Worm (Caenorhabditis elegans) whole organism, late embryonic: Measurements from ENCODE around the gene clh-5.

ENCODE experiments used
- C08G9.2 ChIP-seq: sonication (generic microtip); optimal IDR thresholded peaks from 2 replicates; lab custom pipeline; 2016; ENCODE audit warnings: mild to moderate bottlenecking, missing genetic modification characterization, moderate library complexity, missing compliant biosample characterization
- C38D4.7 ChIP-seq: fragments of 200-800 bp; sonication (Bioruptor generic); optimal IDR thresholded peaks from 2 replicates; lab custom pipeline; 2018; ENCODE audit warnings: mild to moderate bottlenecking, missing genetic modification characterization, moderate library complexity, missing compliant biosample characterization
- K09A11.1 ChIP-seq: sonication (generic microtip); optimal IDR thresholded peaks from 2 replicates; lab custom pipeline; 2017; ENCODE audit warnings: antibody characterized with exemption, mild to moderate bottlenecking, missing genetic modification characterization, missing compliant biosample characterization; ENCODE audit not compliant: insufficient read depth
- T23F11.4 ChIP-seq: fragments of 200-800 bp; sonication (Bioruptor generic); optimal IDR thresholded peaks from 2 replicates; lab custom pipeline; 2018; ENCODE audit warnings: mild to moderate bottlenecking, missing genetic modification characterization, missing compliant biosample characterization
- ama-1 ChIP-seq: fragments of 150-350 bp; optimal IDR thresholded peaks from 2 replicates; lab custom pipeline; 2014
- ceh-14 ChIP-seq: sonication (generic microtip); optimal IDR thresholded peaks from 2 replicates; lab custom pipeline; 2016; ENCODE audit warnings: missing genotype, missing genetic modification characterization, missing compliant biosample characterization
- ceh-18 ChIP-seq: sonication (generic microtip); optimal IDR thresholded peaks from 2 replicates; lab custom pipeline; 2016; ENCODE audit warnings: missing genetic modification characterization, missing compliant biosample characterization
- ceh-19 ChIP-seq: fragments of 200-800 bp; sonication (Bioruptor generic); optimal IDR thresholded peaks from 2 replicates; lab custom pipeline; 2018; ENCODE audit warnings: mild to moderate bottlenecking, missing genetic modification characterization, missing compliant biosample characterization
- ceh-22 ChIP-seq: sonication (generic microtip); optimal IDR thresholded peaks from 2 replicates; lab custom pipeline; 2017; ENCODE audit warnings: missing biosample characterization, missing genetic modification characterization
- ceh-24 ChIP-seq: sonication (generic microtip); optimal IDR thresholded peaks from 2 replicates; lab custom pipeline; 2016; ENCODE audit warnings: mild to moderate bottlenecking, missing genetic modification characterization, missing compliant biosample characterization
- ceh-30 ChIP-seq: fragments of 150-350 bp; optimal IDR thresholded peaks from 2 replicates; lab custom pipeline; 2014; ENCODE audit warnings: missing biosample characterization, missing genetic modification characterization
- ceh-31 ChIP-seq: sonication (generic microtip); optimal IDR thresholded peaks from 2 replicates; lab custom pipeline; 2016; ENCODE audit warnings: missing genetic modification characterization, missing compliant biosample characterization
- ceh-34 ChIP-seq: sonication (generic microtip); optimal IDR thresholded peaks from 2 replicates; lab custom pipeline; 2016; ENCODE audit warnings: mild to moderate bottlenecking, missing genetic modification characterization, missing compliant biosample characterization
- ceh-45 ChIP-seq: fragments of 200-800 bp; sonication (Bioruptor generic); IDR thresholded peaks from 2 replicates; pipeline ENCODE4 v1.3.6; 2022; ENCODE audit warnings: missing genetic modification reagents, missing genetic modification characterization, missing compliant biosample characterization
- ceh-48 ChIP-seq: sonication (generic microtip); optimal IDR thresholded peaks from 2 replicates; lab custom pipeline; 2016; ENCODE audit warnings: missing genetic modification characterization, inconsistent platforms, missing compliant biosample characterization
- ceh-6 ChIP-seq: fragments of 200-800 bp; sonication (Bioruptor generic); optimal IDR thresholded peaks from 2 replicates; lab custom pipeline; 2018; ENCODE audit warnings: mild to moderate bottlenecking, missing genetic modification characterization, missing compliant biosample characterization
- ceh-9 ChIP-seq: sonication (generic microtip); optimal IDR thresholded peaks from 2 replicates; lab custom pipeline; 2016; ENCODE audit warnings: mild to moderate bottlenecking, missing genetic modification characterization, inconsistent platforms, missing compliant biosample characterization
- che-1 ChIP-seq: sonication (generic microtip); optimal IDR thresholded peaks from 2 replicates; lab custom pipeline; 2016; ENCODE audit warnings: mild to moderate bottlenecking, missing genetic modification characterization, missing compliant biosample characterization
- dmd-4 ChIP-seq: sonication (generic microtip); optimal IDR thresholded peaks from 2 replicates; lab custom pipeline; 2016; ENCODE audit warnings: borderline replicate concordance, missing genetic modification characterization, missing compliant biosample characterization
- dve-1 ChIP-seq: sonication (generic microtip); optimal IDR thresholded peaks from 2 replicates; lab custom pipeline; 2017; ENCODE audit warnings: antibody characterized with exemption, mild to moderate bottlenecking, missing genetic modification characterization, missing compliant biosample characterization
- elt-2 ChIP-seq: sonication (generic microtip); optimal IDR thresholded peaks from 2 replicates; lab custom pipeline; 2016; ENCODE audit warnings: missing genetic modification reagents, missing genetic modification characterization, missing compliant biosample characterization
- hlh-13 ChIP-seq: fragments of 200-800 bp; sonication (Bioruptor generic); optimal IDR thresholded peaks from 2 replicates; lab custom pipeline; 2018; ENCODE audit warnings: mild to moderate bottlenecking, missing genetic modification characterization, missing compliant biosample characterization
- hlh-30 ChIP-seq: sonication (generic microtip); optimal IDR thresholded peaks from 2 replicates; lab custom pipeline; 2017; ENCODE audit warnings: antibody characterized with exemption, missing genetic modification characterization, missing compliant biosample characterization; ENCODE audit not compliant: insufficient read depth
- hlh-6 ChIP-seq: sonication (generic microtip); optimal IDR thresholded peaks from 2 replicates; lab custom pipeline; 2016; ENCODE audit warnings: missing genotype, missing genetic modification characterization, missing compliant biosample characterization
- nfya-1 ChIP-seq: sonication (generic microtip); optimal IDR thresholded peaks from 2 replicates; lab custom pipeline; 2017; ENCODE audit warnings: missing genetic modification characterization, mild to moderate bottlenecking, missing compliant biosample characterization, antibody characterized with exemption, moderate library complexity
- nhr-232 ChIP-seq: sonication (generic microtip); optimal IDR thresholded peaks from 2 replicates; lab custom pipeline; 2016; ENCODE audit warnings: missing genetic modification characterization, missing compliant biosample characterization
- npax-4 ChIP-seq: sonication (generic microtip); optimal IDR thresholded peaks from 2 replicates; lab custom pipeline; 2016; ENCODE audit warnings: missing genetic modification characterization, missing compliant biosample characterization
- odd-2 ChIP-seq: sonication (generic microtip); optimal IDR thresholded peaks from 2 replicates; lab custom pipeline; 2017; ENCODE audit warnings: antibody characterized with exemption, mild to moderate bottlenecking, missing genetic modification characterization, missing compliant biosample characterization
- pax-1 ChIP-seq: fragments of 150-350 bp; optimal IDR thresholded peaks from 2 replicates; lab custom pipeline; 2014; ENCODE audit warnings: missing biosample characterization, missing genetic modification characterization
- pha-2 ChIP-seq: sonication (generic microtip); optimal IDR thresholded peaks from 2 replicates; lab custom pipeline; 2017; ENCODE audit warnings: mild to moderate bottlenecking, missing genetic modification characterization, missing compliant biosample characterization
- pha-4 ChIP-seq: fragments of 150-350 bp; optimal IDR thresholded peaks from 2 replicates; lab custom pipeline; 2018; ENCODE audit warnings: missing biosample characterization, missing genetic modification reagents, missing genetic modification characterization
- ref-2 ChIP-seq: sonication (generic microtip); optimal IDR thresholded peaks from 2 replicates; lab custom pipeline; 2016; ENCODE audit warnings: missing genetic modification characterization, missing compliant biosample characterization
- rnt-1 ChIP-seq: sonication (generic microtip); optimal IDR thresholded peaks from 2 replicates; lab custom pipeline; 2016; ENCODE audit warnings: missing genetic modification characterization, missing compliant biosample characterization
- sdc-2 ChIP-seq: sonication (generic microtip); optimal IDR thresholded peaks from 2 replicates; lab custom pipeline; 2016; ENCODE audit warnings: missing genotype, missing genetic modification characterization, missing compliant biosample characterization
- sox-4 ChIP-seq: sonication (generic microtip); optimal IDR thresholded peaks from 2 replicates; lab custom pipeline; 2017; ENCODE audit warnings: mild to moderate bottlenecking, missing genetic modification characterization, inconsistent platforms, missing compliant biosample characterization
- tbx-2 ChIP-seq: sonication (generic microtip); optimal IDR thresholded peaks from 2 replicates; lab custom pipeline; 2016; ENCODE audit warnings: missing genetic modification characterization, missing compliant biosample characterization
- unc-3 ChIP-seq, 2 experiments: fragments of 200-800 bp in 1 of 2; sonication (Bioruptor generic) in 1 of 2; sonication (generic microtip) in 1 of 2; conservative IDR thresholded peaks in 1 of 2; optimal IDR thresholded peaks in 1 of 2; 2 replicates each; pipeline versions ENCODE4 v1.3.6 to Lab custom; 2016 to 2022; ENCODE audit warnings: missing compliant biosample characterization in 2 of 2, missing genetic modification characterization in 2 of 2, missing genetic modification reagents in 1 of 2
- unc-42 ChIP-seq: sonication (generic microtip); optimal IDR thresholded peaks from 2 replicates; lab custom pipeline; 2016; ENCODE audit warnings: missing genotype, missing genetic modification characterization, missing compliant biosample characterization
- unc-55 ChIP-seq: sonication (generic microtip); optimal IDR thresholded peaks from 2 replicates; lab custom pipeline; 2017; ENCODE audit warnings: missing biosample characterization, missing genetic modification reagents, missing genetic modification characterization
- unc-86 ChIP-seq: sonication (generic microtip); optimal IDR thresholded peaks from 2 replicates; lab custom pipeline; 2016; ENCODE audit warnings: missing genetic modification characterization, missing compliant biosample characterization
- ztf-16 ChIP-seq: sonication (generic microtip); optimal IDR thresholded peaks from 2 replicates; lab custom pipeline; 2017; ENCODE audit warnings: missing genetic modification characterization, missing compliant biosample characterization

Gene clh-5

ce11 chrII:9060332-9060840, 38.0 kb downstream of the clh-5 start (continued):
- TF ChIP-seq pax-1 (tag; lab: Kevin White, UChicago) (no peak), ceh-31 (tag; lab: Kevin White, UChicago) (peak; percentile 95), ceh-22 (tag; lab: Kevin White, UChicago) (no peak), ceh-18 (tag; lab: Kevin White, UChicago) (peak; percentile 98), C38D4.7 (no peak), T23F11.4 (GFP tag; lab: Kevin White, UChicago) (peak; percentile 63), ceh-19 (GFP tag; lab: Kevin White, UChicago) (peak; percentile 91), rnt-1 (tag; lab: Kevin White, UChicago) (peak; percentile 96), ztf-16 (tag; lab: Kevin White, UChicago) (no peak), pha-2 (tag; lab: Kevin White, UChicago) (peak; percentile 76), K09A11.1 (tag; lab: Kevin White, UChicago) (peak; percentile 18), hlh-30 (peak; percentile 44), hlh-6 (tag; lab: Kevin White, UChicago) (peak; percentile 84), hlh-13 (GFP tag; lab: Kevin White, UChicago) (peak; percentile 43), dmd-4 (peak; percentile 62), odd-2 (tag; lab: Kevin White, UChicago) (no peak), ceh-24 (tag; lab: Kevin White, UChicago) (no peak), ceh-45 (GFP tag; lab: Robert Waterston, UW) (no peak), ref-2 (tag; lab: Kevin White, UChicago) (peak; percentile 93), ceh-14 (peak; percentile 85), sdc-2 (tag; lab: Kevin White, UChicago) (peak; percentile 42), pha-4 (tag; lab: Kevin White, UChicago) (no peak), npax-4 (tag; lab: Kevin White, UChicago) (no peak), nfya-1 (tag; lab: Kevin White, UChicago) (peak; percentile 95), nhr-232 (no peak)

- peak; percentile 56 for TF ChIP-seq ama-1 (lab: Kevin White, UChicago)
- TF ChIP-seq ceh-48 (tag; lab: Kevin White, UChicago), result no peak
Measured at ce11 chrII:9059010-9059409, 39.4 kb downstream of the clh-5 start.

ce11 chrII:9057035-9057668, 41.3 kb downstream of the clh-5 start, which contains the start of gene rpl-32:
Gene rpl-32 (minus strand): TSS chrII:9057085.
- peak; percentile 71 for TF ChIP-seq nfya-1 (tag; lab: Kevin White, UChicago)
- TF ChIP-seq ceh-6, result no peak
- peak; percentile 38 for TF ChIP-seq ceh-31 (tag; lab: Kevin White, UChicago)
- TF ChIP-seq pax-1 (tag; lab: Kevin White, UChicago), result peak; percentile 15
- TF ChIP-seq ceh-34 (tag; lab: Kevin White, UChicago), result no peak
- peak; percentile 26 for TF ChIP-seq elt-2 (tag; lab: Kevin White, UChicago)
- TF ChIP-seq dve-1 (tag; lab: Kevin White, UChicago), result peak; percentile 30
- no peak for TF ChIP-seq ceh-14
- peak; percentile 3 for TF ChIP-seq unc-42
- peak; percentile 6 for TF ChIP-seq unc-55 (GFP tag; lab: Kevin White, UChicago)

- no peak for TF ChIP-seq C08G9.2
- no peak for TF ChIP-seq unc-3 (GFP tag; conservative IDR thresholded peaks at IDR 0.05; lab: Robert Waterston, UW)
- TF ChIP-seq unc-3 (tag; optimal IDR thresholded peaks at IDR 0.05; lab: Kevin White, UChicago), result no peak
- no peak for TF ChIP-seq tbx-2 (tag; lab: Kevin White, UChicago)
- no peak for TF ChIP-seq che-1 (tag; lab: Kevin White, UChicago)
- TF ChIP-seq unc-86 (tag; lab: Kevin White, UChicago), result no peak
- TF ChIP-seq unc-55 (GFP tag; lab: Kevin White, UChicago), result no peak
- TF ChIP-seq sox-4, result no peak
- TF ChIP-seq nfya-1 (tag; lab: Kevin White, UChicago), result no peak
- no peak for TF ChIP-seq ceh-18 (tag; lab: Kevin White, UChicago)
- TF ChIP-seq ceh-9, result no peak
- no peak for TF ChIP-seq npax-4 (tag; lab: Kevin White, UChicago)
- no peak for TF ChIP-seq ceh-30 (tag; lab: Kevin White, UChicago)
- TF ChIP-seq, all 69 proteins: peak for 0
Measured at ce11 chrII:9056215-9056819, 42.1 kb downstream of the clh-5 start.
